Fruit fly (Drosophila melanogaster) whole organism, embryonic: ENCODE results near the gene Sbf.

ENCODE experiments used
- Atf-2 ChIP-seq: fragments of 200-800 bp; sonication (Bioruptor generic); optimal IDR thresholded peaks from 2 replicates; lab custom pipeline; 2016; ENCODE audit warnings: missing biosample characterization, missing genetic modification characterization
- Atf6 ChIP-seq: fragments of 200-800 bp; sonication (Bioruptor generic); IDR thresholded peaks from 2 replicates; pipeline ENCODE4 v1.3.6; 2022; ENCODE audit warnings: missing biosample characterization, missing genetic modification characterization
- CG1024 ChIP-seq: fragments of 200-800 bp; sonication (Bioruptor generic); IDR thresholded peaks from 2 replicates; pipeline ENCODE4 v1.3.6; 2022; ENCODE audit warnings: missing biosample characterization, missing genetic modification characterization
- CG10543 ChIP-seq: fragments of 200-800 bp; sonication (Bioruptor generic); optimal IDR thresholded peaks from 3 replicates; lab custom pipeline; 2017; ENCODE audit warnings: missing biosample characterization, mild to moderate bottlenecking, missing genetic modification characterization, moderate library complexity
- CG11695 ChIP-seq: fragments of 200-800 bp; sonication (Bioruptor generic); IDR thresholded peaks from 3 replicates; pipeline ENCODE4 v1.3.6; 2022; ENCODE audit warnings: missing biosample characterization, missing genetic modification characterization
- CG12769 ChIP-seq: fragments of 200-800 bp; sonication (Bioruptor generic); optimal IDR thresholded peaks from 2 replicates; lab custom pipeline; 2019; ENCODE audit warnings: missing biosample characterization, mild to moderate bottlenecking, missing genetic modification characterization, moderate library complexity
- CG15514 ChIP-seq: fragments of 200-800 bp; sonication (Bioruptor generic); optimal IDR thresholded peaks from 3 replicates; lab custom pipeline; 2017; ENCODE audit warnings: missing biosample characterization, missing genetic modification characterization, mild to moderate bottlenecking, moderate library complexity, missing genetic modification reagents
- CG16779 ChIP-seq: fragments of 200-800 bp; sonication (Bioruptor generic); IDR thresholded peaks from 2 replicates; pipeline ENCODE4 v1.3.6; 2022; ENCODE audit warnings: missing biosample characterization, missing genetic modification characterization
- CG16815 ChIP-seq: fragments of 200-800 bp; sonication (Bioruptor generic); optimal IDR thresholded peaks from 3 replicates; lab custom pipeline; 2017; ENCODE audit warnings: missing biosample characterization, mild to moderate bottlenecking, missing genetic modification characterization
- CG2875 ChIP-seq: fragments of 200-800 bp; sonication (Bioruptor generic); optimal IDR thresholded peaks from 2 replicates; lab custom pipeline; 2017; ENCODE audit warnings: missing biosample characterization, mild to moderate bottlenecking, missing genetic modification characterization, missing genetic modification reagents
- CG30020 ChIP-seq: fragments of 200-800 bp; optimal IDR thresholded peaks from 2 replicates; lab custom pipeline; 2019; ENCODE audit warnings: missing biosample characterization, mild to moderate bottlenecking, missing genetic modification characterization, moderate library complexity
- CG32772 ChIP-seq: fragments of 200-800 bp; sonication (Bioruptor generic); IDR thresholded peaks from 2 replicates; pipeline ENCODE4 v1.3.6; 2022; ENCODE audit warnings: missing biosample characterization, missing genetic modification characterization
- CG3838 ChIP-seq: fragments of 200-800 bp; sonication (Bioruptor generic); optimal IDR thresholded peaks from 3 replicates; lab custom pipeline; 2016; ENCODE audit warnings: missing biosample characterization, missing genetic modification characterization
- CG6254 ChIP-seq: fragments of 200-800 bp; sonication (Bioruptor generic); optimal IDR thresholded peaks from 3 replicates; lab custom pipeline; 2017; ENCODE audit warnings: mild to moderate bottlenecking, missing biosample characterization, missing genetic modification reagents, missing genetic modification characterization
- CG6689 ChIP-seq: fragments of 200-800 bp; sonication (Bioruptor generic); IDR thresholded peaks from 2 replicates; pipeline ENCODE4 v1.3.6; 2022; ENCODE audit warnings: missing biosample characterization, missing genetic modification characterization
- CG7271 ChIP-seq: fragments of 200-800 bp; sonication (Bioruptor generic); optimal IDR thresholded peaks from 2 replicates; lab custom pipeline; 2018; ENCODE audit warnings: missing biosample characterization, mild to moderate bottlenecking, missing genetic modification characterization, moderate library complexity
- CG7357 ChIP-seq: fragments of 200-800 bp; sonication (Bioruptor generic); IDR thresholded peaks from 3 replicates; pipeline ENCODE4 v1.3.6; 2022; ENCODE audit warnings: missing biosample characterization, missing genetic modification characterization
- CG9817 ChIP-seq: fragments of 200-800 bp; sonication (Bioruptor generic); optimal IDR thresholded peaks from 2 replicates; lab custom pipeline; 2018; ENCODE audit warnings: missing biosample characterization, mild to moderate bottlenecking, missing genetic modification characterization, moderate library complexity
- Chrac-16 ChIP-seq: fragments of 200-800 bp; sonication (Bioruptor generic); optimal IDR thresholded peaks from 3 replicates; lab custom pipeline; 2016; ENCODE audit warnings: missing biosample characterization, missing genetic modification characterization
- Dip2 ChIP-seq: fragments of 200-800 bp; sonication (Bioruptor generic); IDR thresholded peaks from 2 replicates; pipeline ENCODE4 v1.3.6; 2022; ENCODE audit warnings: missing biosample characterization, missing genetic modification characterization
- Dref ChIP-seq: fragments of 200-800 bp; sonication (Bioruptor generic); IDR thresholded peaks from 2 replicates; pipeline ENCODE4 v1.3.6; 2022; ENCODE audit warnings: missing biosample characterization, missing genetic modification characterization
- HLH4C ChIP-seq: fragments of 200-800 bp; sonication (Bioruptor generic); IDR thresholded peaks from 3 replicates; pipeline ENCODE4 v1.3.6; 2022; ENCODE audit warnings: missing biosample characterization, missing genetic modification characterization; ENCODE audit not compliant: partially characterized antibody
- Hand ChIP-seq: fragments of 200-800 bp; sonication (Bioruptor generic); optimal IDR thresholded peaks from 2 replicates; lab custom pipeline; 2017; ENCODE audit warnings: mild to moderate bottlenecking, missing biosample characterization, missing genetic modification reagents, missing genetic modification characterization
- Hey ChIP-seq: fragments of 200-800 bp; sonication (Bioruptor generic); optimal IDR thresholded peaks from 3 replicates; lab custom pipeline; 2018; ENCODE audit warnings: missing biosample characterization, mild to moderate bottlenecking, missing genetic modification characterization
- Lim3 ChIP-seq: fragments of 200-800 bp; sonication (Bioruptor generic); IDR thresholded peaks from 2 replicates; pipeline ENCODE4 v1.3.6; 2022; ENCODE audit warnings: missing biosample characterization, missing genetic modification characterization
- Med ChIP-seq: fragments of 200-800 bp; sonication (Bioruptor generic); peaks from one replicate; lab custom pipeline; 2016; ENCODE audit warnings: missing biosample characterization, missing genetic modification characterization, mild to moderate bottlenecking, inconsistent platforms, moderate library complexity
- Mes4 ChIP-seq: fragments of 200-800 bp; sonication (Bioruptor generic); optimal IDR thresholded peaks from 2 replicates; lab custom pipeline; 2016; ENCODE audit warnings: missing biosample characterization, missing genetic modification characterization
- Mrtf ChIP-seq: fragments of 200-800 bp; sonication (Bioruptor generic); IDR thresholded peaks from 3 replicates; pipeline ENCODE4 v1.3.6; 2022; ENCODE audit warnings: missing biosample characterization, missing genetic modification characterization
- NFAT ChIP-seq: fragments of 200-800 bp; sonication (Bioruptor generic); IDR thresholded peaks from 2 replicates; pipeline ENCODE4 v1.3.6; 2022; ENCODE audit warnings: missing biosample characterization, missing genetic modification characterization
- NK7.1 ChIP-seq: fragments of 200-800 bp; sonication (Bioruptor generic); optimal IDR thresholded peaks from 3 replicates; lab custom pipeline; 2016; ENCODE audit warnings: missing biosample characterization, missing genetic modification characterization
- TFAM ChIP-seq: fragments of 200-800 bp; sonication (Bioruptor generic); optimal IDR thresholded peaks from 2 replicates; lab custom pipeline; 2017; ENCODE audit warnings: missing biosample characterization, missing genetic modification characterization, inconsistent platforms
- ara ChIP-seq: fragments of 200-800 bp; sonication (Bioruptor generic); IDR thresholded peaks from 2 replicates; pipeline ENCODE4 v1.3.6; 2022; ENCODE audit warnings: missing biosample characterization, missing genetic modification characterization
- az2 ChIP-seq: fragments of 200-800 bp; sonication (Bioruptor generic); optimal IDR thresholded peaks from 3 replicates; lab custom pipeline; 2016; ENCODE audit warnings: missing biosample characterization, missing genetic modification characterization
- bowl ChIP-seq: fragments of 200-800 bp; sonication (Bioruptor generic); IDR thresholded peaks from 2 replicates; pipeline ENCODE4 v1.3.6; 2022; ENCODE audit warnings: missing biosample characterization, missing genetic modification characterization
- btn ChIP-seq: fragments of 200-800 bp; sonication (Bioruptor generic); optimal IDR thresholded peaks from 2 replicates; lab custom pipeline; 2016; ENCODE audit warnings: missing biosample characterization, missing genetic modification characterization
- danr ChIP-seq: fragments of 200-800 bp; sonication (Bioruptor generic); IDR thresholded peaks from 2 replicates; pipeline ENCODE4 v1.3.6; 2022; ENCODE audit warnings: missing biosample characterization, missing genetic modification characterization
- dpn ChIP-seq, 2 experiments: fragments of 200-800 bp; sonication (Bioruptor generic); optimal IDR thresholded peaks; 3 replicates each; lab custom pipeline; 2016; ENCODE audit warnings: missing biosample characterization in 2 of 2, missing genetic modification characterization in 2 of 2
- emc ChIP-seq: fragments of 200-800 bp; sonication (Bioruptor generic); optimal IDR thresholded peaks from 2 replicates; lab custom pipeline; 2016; ENCODE audit warnings: missing biosample characterization, missing genetic modification characterization
- eyg ChIP-seq: fragments of 200-800 bp; sonication (Bioruptor generic); optimal IDR thresholded peaks from 3 replicates; lab custom pipeline; 2016; ENCODE audit warnings: missing biosample characterization, missing genetic modification characterization
- fd3F ChIP-seq: fragments of 200-800 bp; sonication (Bioruptor generic); optimal IDR thresholded peaks from 2 replicates; lab custom pipeline; 2018; ENCODE audit warnings: missing biosample characterization, mild to moderate bottlenecking, missing genetic modification characterization, moderate library complexity
- gce ChIP-seq: fragments of 200-800 bp; sonication (Bioruptor generic); IDR thresholded peaks from 3 replicates; pipeline ENCODE4 v1.3.6; 2022; ENCODE audit warnings: missing biosample characterization, missing genetic modification characterization
- hkb ChIP-seq, 2 experiments: fragments of 200-800 bp in 1 of 2; fragments of >200 bp in 1 of 2; sonication (Bioruptor generic) in 1 of 2; IDR thresholded peaks in 1 of 2; optimal IDR thresholded peaks in 1 of 2; 2 replicates each; pipeline versions ENCODE4 v1.3.6 to Lab custom; 2017 to 2022; ENCODE audit warnings: missing biosample characterization in 1 of 2, missing genetic modification characterization in 1 of 2
- jigr1 ChIP-seq: fragments of 200-800 bp; sonication (Bioruptor generic); IDR thresholded peaks from 3 replicates; pipeline ENCODE4 v1.3.6; 2022; ENCODE audit warnings: missing biosample characterization, missing genetic modification characterization
- p53 ChIP-seq: fragments of 200-800 bp; sonication (Bioruptor generic); optimal IDR thresholded peaks from 2 replicates; lab custom pipeline; 2016; ENCODE audit warnings: missing biosample characterization, missing genetic modification characterization
- pros ChIP-seq: fragments of 200-800 bp; sonication (Bioruptor generic); optimal IDR thresholded peaks from 3 replicates; lab custom pipeline; 2019; ENCODE audit warnings: missing biosample characterization, mild to moderate bottlenecking, missing genetic modification characterization, moderate library complexity
- tgo ChIP-seq: fragments of 200-800 bp; sonication (Bioruptor generic); IDR thresholded peaks from 3 replicates; pipeline ENCODE4 v1.3.6; 2022; ENCODE audit warnings: missing biosample characterization, missing genetic modification characterization
- z ChIP-seq: fragments of 200-800 bp; sonication (Bioruptor generic); IDR thresholded peaks from 3 replicates; pipeline ENCODE4 v1.3.6; 2022; ENCODE audit warnings: missing biosample characterization, missing genetic modification characterization

The Sbf gene

DNA sequence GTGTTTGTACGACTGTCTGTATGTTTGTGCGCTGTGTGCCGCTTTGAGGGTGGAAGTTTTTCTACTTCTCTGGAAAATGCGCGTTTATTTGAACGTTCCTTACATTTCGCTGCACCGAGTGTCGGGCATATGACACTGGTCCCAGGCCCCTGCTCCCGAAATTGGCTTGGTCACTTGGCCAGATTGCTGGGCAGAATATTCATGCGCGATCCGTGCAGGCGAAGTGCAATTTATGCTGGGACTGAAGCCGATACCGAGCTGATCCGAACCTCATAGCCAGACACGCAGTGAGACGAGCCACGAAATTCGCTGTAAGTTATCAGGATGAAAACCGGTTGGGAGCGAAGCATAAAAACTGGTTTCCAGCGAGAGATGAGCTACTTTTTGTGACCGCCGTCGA lies 17.9 kb downstream of the Sbf start (continued):
- peak; percentile 64 for TF ChIP-seq pros
- TF ChIP-seq CG30020 (tag; lab: Kevin White, UChicago): no peak
- TF ChIP-seq CG9817 (tag; lab: Kevin White, UChicago): no peak
- TF ChIP-seq ara: 0 out of 2 replicates have a peak, but pooled peaks have one; percentile 19
- peak; percentile 84 for TF ChIP-seq Med
- TF ChIP-seq Hey (tag; lab: Kevin White, UChicago): no peak
- no peak for TF ChIP-seq CG15514 (GFP tag; lab: Kevin White, UChicago)
- TF ChIP-seq Mrtf (GFP tag; lab: Robert Waterston, UW): no peak
- peak; percentile 66 for TF ChIP-seq CG12769 (tag; lab: Kevin White, UChicago)
- TF ChIP-seq, all 482 proteins: peak for 45

DNA sequence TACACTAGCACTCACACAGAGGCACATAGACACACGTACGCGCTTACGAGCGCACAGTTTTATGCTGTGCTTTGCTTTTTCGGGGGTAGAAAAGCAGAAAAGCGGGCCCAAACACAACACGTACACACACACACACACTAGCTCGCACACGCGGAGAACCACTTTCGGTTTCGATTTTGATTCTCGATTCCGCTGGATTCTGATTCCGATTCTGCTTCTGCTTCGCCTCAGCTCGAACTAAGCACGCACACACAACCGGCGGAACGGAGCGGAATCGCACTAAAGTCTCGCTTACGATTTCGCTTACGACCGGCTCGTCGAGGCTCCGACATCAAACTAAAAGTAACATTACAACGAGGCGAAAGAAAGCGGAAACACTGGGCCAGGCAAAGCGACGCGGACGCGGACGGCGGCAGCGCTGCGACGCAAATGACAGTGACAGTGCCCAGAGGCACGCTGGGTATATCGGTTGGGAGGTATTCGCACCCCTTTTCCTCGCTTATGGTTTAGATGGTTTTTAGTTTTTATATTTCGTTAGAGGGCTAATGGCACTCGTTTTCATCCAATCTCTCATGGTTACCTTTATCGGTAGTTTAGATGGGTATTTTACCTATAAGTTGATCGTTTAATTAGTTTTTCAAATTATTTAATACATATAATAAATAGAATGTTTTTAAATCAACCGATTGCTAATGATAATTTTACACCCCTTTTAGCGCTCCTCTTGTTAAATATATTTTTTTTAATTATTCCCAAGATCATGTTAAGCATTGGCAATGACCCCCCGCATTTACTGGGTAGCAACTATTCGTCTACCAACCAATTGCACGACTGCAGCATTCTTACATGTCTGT lies 18.5 kb downstream of the Sbf start:
- TF ChIP-seq Atf-2 (GFP tag; lab: Kevin White, UChicago) (no peak), CG3838 (peak; percentile 14), Chrac-16 (GFP tag; lab: Kevin White, UChicago) (peak; percentile 60), CG11695 (GFP tag; lab: Robert Waterston, UW) (peak; percentile 37; the same call in 1 of the 3 replicates), CG7271 (tag; lab: Kevin White, UChicago) (no peak), CG30020 (tag; lab: Kevin White, UChicago) (peak; percentile 49), CG6254 (peak; percentile 65), bowl (peak; percentile 41; the same call in 1 of the 2 replicates), NK7.1 (GFP tag; lab: Kevin White, UChicago) (no peak), Lim3 (no peak), CG16815 (peak; percentile 82), Atf6 (GFP tag; lab: Robert Waterston, UW) (no peak; the same call in 1 of the 2 replicates), dpn (GFP tag; optimal IDR thresholded peaks at IDR 0.05; lab: Kevin White, UChicago) (peak in 1 of 2 experiments; percentile 61), hkb (optimal IDR thresholded peaks at IDR 0.05; lab: Kevin White, UChicago) (no peak), hkb (GFP tag; IDR thresholded peaks at IDR 0.05; lab: Robert Waterston, UW) (no peak), p53 (GFP tag; lab: Kevin White, UChicago) (no peak), az2 (GFP tag; lab: Kevin White, UChicago) (peak; percentile 80), Hand (GFP tag; lab: Kevin White, UChicago) (peak; percentile 68), eyg (GFP tag; lab: Kevin White, UChicago) (peak; percentile 6), Mes4 (GFP tag; lab: Kevin White, UChicago) (peak; percentile 59), CG1024 (no peak; the same call in 1 of the 2 replicates), danr (peak; percentile 48), CG7357 (peak; percentile 52; the same call in 1 of the 3 replicates), fd3F (GFP tag; lab: Kevin White, UChicago) (peak; percentile 27), emc (no peak), jigr1 (GFP tag; lab: Robert Waterston, UW) (no peak), CG10543 (GFP tag; lab: Kevin White, UChicago) (peak; percentile 73), TFAM (GFP tag; lab: Kevin White, UChicago) (no peak), CG2875 (GFP tag; lab: Kevin White, UChicago) (peak; percentile 23), CG6689 (GFP tag; lab: Robert Waterston, UW) (peak; percentile 33; the same call in 1 of the 2 replicates), gce (GFP tag; lab: Robert Waterston, UW) (peak; percentile 58; the same call in 1 of the 3 replicates), Dref (no peak), NFAT (GFP tag; lab: Robert Waterston, UW) (peak; percentile 25; the same call in 1 of the 2 replicates), tgo (GFP tag; lab: Robert Waterston, UW) (peak; percentile 57; the same call in 2 of the 3 replicates), z (GFP tag; lab: Robert Waterston, UW) (peak; percentile 55; the same call in 2 of the 3 replicates), btn (GFP tag; lab: Kevin White, UChicago) (peak; percentile 38), Dip2 (GFP tag; lab: Robert Waterston, UW) (no peak), CG16779 (GFP tag; lab: Robert Waterston, UW) (peak; percentile 74), HLH4C (peak; percentile 47; the same call in 1 of the 3 replicates), CG32772 (GFP tag; lab: Robert Waterston, UW) (0 out of 2 replicates have a peak, but pooled peaks have one; percentile 53)
